Fruit fly (Drosophila melanogaster): ENCODE results near the gene CG4022.
A peak's percentile ranks its signal among the peaks of the same experiment; 100 is the strongest.

DNA sequence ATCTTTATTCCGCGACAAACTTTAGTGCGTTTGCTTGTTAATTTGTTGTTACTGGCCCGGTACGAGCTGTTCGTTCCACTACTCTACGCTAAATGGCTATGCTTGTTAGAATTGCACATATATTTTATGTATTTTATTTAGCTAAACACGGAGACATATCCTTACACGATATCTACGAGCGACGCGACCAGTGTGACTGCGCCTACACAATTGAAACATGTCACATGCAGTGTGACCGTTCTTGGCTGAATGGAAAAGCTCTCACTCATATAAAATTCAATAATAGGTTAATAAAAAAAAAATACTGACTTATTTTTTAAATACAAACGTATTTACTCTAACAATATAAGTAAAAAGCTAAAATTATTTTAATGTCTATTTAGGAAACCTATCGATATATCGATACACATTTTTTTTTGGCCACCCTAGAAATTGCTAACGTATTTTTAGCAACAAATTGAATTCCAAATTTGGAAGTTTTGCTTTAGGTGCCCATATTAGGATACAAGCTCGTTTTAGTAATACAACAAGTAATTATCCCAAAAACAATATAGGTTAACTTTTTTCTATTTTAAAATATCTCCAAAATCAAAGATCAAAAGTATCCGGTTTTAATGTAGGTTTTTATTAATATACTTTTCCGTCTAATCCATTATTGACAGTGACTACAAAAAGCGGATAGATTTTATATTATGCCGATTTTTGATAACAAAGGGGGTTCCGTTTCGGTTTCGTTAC, 11.4 kb downstream of the CG4022 start, which contains the start of gene CG4080:
- TF ChIP-seq CG14655 (GFP tag; optimal IDR thresholded peaks at IDR 0.05): no peak
- TF ChIP-seq CG13204 (GFP tag; optimal IDR thresholded peaks at IDR 0.05): no peak
- TF ChIP-seq CG4496 (GFP tag; IDR thresholded peaks at IDR 0.05): no peak
- no peak for TF ChIP-seq Pif1B (GFP tag; optimal IDR thresholded peaks at IDR 0.05)
- TF ChIP-seq CG15710 (tag; optimal IDR thresholded peaks at IDR 0.05): no peak
- TF ChIP-seq Ets98B (GFP tag; IDR thresholded peaks at IDR 0.05): no peak
- TF ChIP-seq CG34367 (tag; optimal IDR thresholded peaks at IDR 0.05): peak; percentile 13
- TF ChIP-seq EcR (GFP tag; optimal IDR thresholded peaks at IDR 0.05): peak; percentile 48
